Worm (Caenorhabditis elegans) whole organism, young adult: ENCODE measurements around the gene K03H1.12.

Experiments
- F10E7.11 ChIP-seq: sonication (generic microtip); optimal IDR thresholded peaks from 2 replicates; lab custom pipeline; 2017; ENCODE audit warnings: mild to moderate bottlenecking, missing genetic modification characterization, moderate library complexity, missing compliant biosample characterization
- T07F8.4 ChIP-seq: sonication (generic microtip); optimal IDR thresholded peaks from 2 replicates; lab custom pipeline; 2016; ENCODE audit warnings: mild to moderate bottlenecking, missing genetic modification characterization, moderate library complexity, missing compliant biosample characterization
- attf-6 ChIP-seq: fragments of 200-800 bp; sonication (Bioruptor generic); IDR thresholded peaks from 2 replicates; pipeline ENCODE4 v1.3.6; 2022; ENCODE audit warnings: missing genetic modification reagents, missing genetic modification characterization, missing compliant biosample characterization
- die-1 ChIP-seq: sonication (generic microtip); optimal IDR thresholded peaks from 2 replicates; lab custom pipeline; 2016; ENCODE audit warnings: missing genotype, mild to moderate bottlenecking, missing genetic modification characterization, missing compliant biosample characterization
- efl-1 ChIP-seq: fragments of 150-350 bp; optimal IDR thresholded peaks from 2 replicates; lab custom pipeline; 2014; ENCODE audit warnings: missing biosample characterization, missing genetic modification reagents, missing genetic modification characterization
- ets-4 ChIP-seq: fragments of 200-800 bp; sonication (Bioruptor generic); optimal IDR thresholded peaks from 2 replicates; lab custom pipeline; 2018; ENCODE audit warnings: mild to moderate bottlenecking, missing genetic modification characterization, missing compliant biosample characterization
- him-1 ChIP-seq: sonication (generic microtip); optimal IDR thresholded peaks from 2 replicates; lab custom pipeline; 2016; ENCODE audit warnings: missing genotype, missing genetic modification reagents, missing genetic modification characterization, missing compliant biosample characterization
- lin-35 ChIP-seq, 3 experiments: fragments of 150-350 bp in 2 of 3; sonication (generic microtip) in 1 of 3; optimal IDR thresholded peaks; 2 replicates each; lab custom pipeline; 2014 to 2018; ENCODE audit warnings: missing biosample characterization in 3 of 3, missing genetic modification characterization in 3 of 3, missing genetic modification reagents in 3 of 3
- lin-40 ChIP-seq: sonication (generic microtip); optimal IDR thresholded peaks from 2 replicates; lab custom pipeline; 2016; ENCODE audit warnings: missing genetic modification characterization, mild to moderate bottlenecking, missing compliant biosample characterization, missing genotype, missing genetic modification reagents
- madf-10 ChIP-seq: sonication (generic microtip); optimal IDR thresholded peaks from 2 replicates; lab custom pipeline; 2016; ENCODE audit warnings: mild to moderate bottlenecking, missing genetic modification characterization, missing compliant biosample characterization

DNA sequence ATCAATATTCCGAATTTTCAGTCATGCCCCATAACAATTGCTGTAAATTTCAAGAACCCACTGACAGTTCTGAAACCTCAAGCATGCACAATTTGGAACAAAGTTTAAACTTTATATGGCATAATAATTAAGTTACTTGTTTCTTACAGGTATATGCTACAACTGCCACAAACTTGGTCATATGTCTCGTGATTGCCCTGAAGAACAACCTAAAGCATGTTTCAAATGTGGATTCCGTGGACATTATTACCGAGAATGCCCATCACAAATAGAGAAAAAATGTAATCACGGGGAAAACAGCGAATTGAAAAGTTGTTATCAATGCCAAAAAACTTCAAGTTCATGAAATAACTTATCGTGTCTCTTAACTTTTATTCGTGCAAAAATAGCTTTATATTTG is 28.4 kb upstream of the K03H1.12 start:
- TF ChIP-seq madf-10 (tag; lab: Kevin White, UChicago): no peak
- no peak for TF ChIP-seq efl-1 (GFP tag; lab: Kevin White, UChicago)
- no peak for TF ChIP-seq ets-4 (GFP tag; lab: Kevin White, UChicago)
- no peak for TF ChIP-seq die-1
- no peak for TF ChIP-seq lin-35 (GFP tag; optimal IDR thresholded peaks at IDR 0.05; lab: Kevin White, UChicago)
- no peak for TF ChIP-seq lin-40 (tag; lab: Kevin White, UChicago)
- no peak for TF ChIP-seq T07F8.4 (tag; lab: Kevin White, UChicago)
- TF ChIP-seq F10E7.11: no peak
- TF ChIP-seq him-1 (tag; lab: Kevin White, UChicago): no peak
- no peak for TF ChIP-seq attf-6 (GFP tag; lab: Robert Waterston, UW)
